Worm (Caenorhabditis elegans) whole organism, L4/young adult: Measurements from ENCODE around the gene wrt-6.

Source experiments
- W03F9.2 ChIP-seq: fragments of 150-350 bp; optimal IDR thresholded peaks from 2 replicates; lab custom pipeline; 2014; ENCODE audit warnings: missing biosample characterization, missing genetic modification characterization
- dao-5 ChIP-seq: sonication (generic microtip); optimal IDR thresholded peaks from 2 replicates; lab custom pipeline; 2016; ENCODE audit warnings: missing genotype, missing genetic modification characterization, moderate library complexity, missing compliant biosample characterization
- him-1 ChIP-seq: sonication (generic microtip); optimal IDR thresholded peaks from 2 replicates; lab custom pipeline; 2016; ENCODE audit warnings: missing genotype, missing genetic modification reagents, missing genetic modification characterization, missing compliant biosample characterization

The wrt-6 gene

ce11 chrX:3479950-3480349, at the start of gene wrt-6:
TSS of gene wrt-6 (plus strand) at chrX:3480250.
- no peak for TF ChIP-seq him-1 (tag; lab: Kevin White, UChicago)

- TF ChIP-seq dao-5 (no peak), W03F9.2 (tag; lab: Kevin White, UChicago) (no peak), him-1 (tag; lab: Kevin White, UChicago) (no peak)
Observed at ce11 chrX:3439823-3440222, 40.2 kb upstream of the wrt-6 start.

- no peak for TF ChIP-seq him-1 (tag; lab: Kevin White, UChicago)
- TF ChIP-seq W03F9.2 (tag; lab: Kevin White, UChicago), result no peak
- TF ChIP-seq dao-5, result no peak
Observed at ce11 chrX:3440308-3440707, 39.7 kb upstream of the wrt-6 start.

- TF ChIP-seq dao-5, result no peak
- TF ChIP-seq him-1 (tag; lab: Kevin White, UChicago), result no peak
- TF ChIP-seq W03F9.2 (tag; lab: Kevin White, UChicago), result no peak
Observed at ce11 chrX:3441539-3441938, 38.5 kb upstream of the wrt-6 start, which contains the start of gene ZK813.3. TSS of gene ZK813.3 (plus strand) at chrX:3441839.

ce11 chrX:3443526-3443925, 36.5 kb upstream of the wrt-6 start, which contains the start of gene ZK813.2:
TSS of gene ZK813.2 (plus strand) at chrX:3443826.
- TF ChIP-seq him-1 (tag; lab: Kevin White, UChicago) (no peak), dao-5 (no peak), W03F9.2 (tag; lab: Kevin White, UChicago) (no peak)

ce11 chrX:3444514-3444913, 35.5 kb upstream of the wrt-6 start, which contains the start of gene ZK813.7:
TSS of gene ZK813.7 (plus strand) at chrX:3444814.
- TF ChIP-seq him-1 (tag; lab: Kevin White, UChicago) (no peak), W03F9.2 (tag; lab: Kevin White, UChicago) (no peak), dao-5 (no peak)

- TF ChIP-seq W03F9.2 (tag; lab: Kevin White, UChicago) (no peak), dao-5 (no peak)
Observed at ce11 chrX:3446011-3446410, 34.0 kb upstream of the wrt-6 start, which contains the start of gene ZK813.1. TSS of gene ZK813.1 (plus strand) at chrX:3446311.

- TF ChIP-seq dao-5 (no peak), him-1 (tag; lab: Kevin White, UChicago) (no peak), W03F9.2 (tag; lab: Kevin White, UChicago) (no peak)
Observed at ce11 chrX:3451122-3451521, 28.9 kb upstream of the wrt-6 start, which contains the start of gene ZK813.5. TSS of gene ZK813.5 (minus strand) at chrX:3451222.

- TF ChIP-seq W03F9.2 (tag; lab: Kevin White, UChicago), result no peak
- no peak for TF ChIP-seq dao-5
- no peak for TF ChIP-seq him-1 (tag; lab: Kevin White, UChicago)
Observed at ce11 chrX:3453870-3454269, 26.2 kb upstream of the wrt-6 start.

ce11 chrX:3455561-3455960, 24.5 kb upstream of the wrt-6 start:
- no peak for TF ChIP-seq dao-5
- TF ChIP-seq him-1 (tag; lab: Kevin White, UChicago), result no peak
- no peak for TF ChIP-seq W03F9.2 (tag; lab: Kevin White, UChicago)

- no peak for TF ChIP-seq W03F9.2 (tag; lab: Kevin White, UChicago)
- no peak for TF ChIP-seq dao-5
Observed at ce11 chrX:3462086-3462485, 18.0 kb upstream of the wrt-6 start.

- TF ChIP-seq him-1 (tag; lab: Kevin White, UChicago), result no peak
- no peak for TF ChIP-seq W03F9.2 (tag; lab: Kevin White, UChicago)
- no peak for TF ChIP-seq dao-5
Observed at ce11 chrX:3463875-3464274, 16.2 kb upstream of the wrt-6 start.

- no peak for TF ChIP-seq W03F9.2 (tag; lab: Kevin White, UChicago)
- no peak for TF ChIP-seq dao-5
- no peak for TF ChIP-seq him-1 (tag; lab: Kevin White, UChicago)
Observed at ce11 chrX:3464309-3465038, 15.6 kb upstream of the wrt-6 start.

ce11 chrX:3465785-3466184, 14.3 kb upstream of the wrt-6 start, which contains the start of the genes ZK377.15 and sax-3:
TSS of gene ZK377.15 (minus strand) at chrX:3465885.
TSS of gene sax-3 (minus strand) at chrX:3465927.
- no peak for TF ChIP-seq him-1 (tag; lab: Kevin White, UChicago)
- TF ChIP-seq dao-5, result no peak
- TF ChIP-seq W03F9.2 (tag; lab: Kevin White, UChicago), result no peak
